Worm (Caenorhabditis elegans) whole organism, late embryonic: ENCODE results near the gene gpa-7.

Experiments
- C08G9.2 ChIP-seq: sonication (generic microtip); optimal IDR thresholded peaks from 2 replicates; lab custom pipeline; 2016; ENCODE audit warnings: mild to moderate bottlenecking, missing genetic modification characterization, moderate library complexity, missing compliant biosample characterization
- F13H6.1 ChIP-seq: sonication (generic microtip); optimal IDR thresholded peaks from 2 replicates; lab custom pipeline; 2016; ENCODE audit warnings: missing genetic modification characterization, missing compliant biosample characterization
- K09A11.1 ChIP-seq: sonication (generic microtip); optimal IDR thresholded peaks from 2 replicates; lab custom pipeline; 2017; ENCODE audit warnings: antibody characterized with exemption, mild to moderate bottlenecking, missing genetic modification characterization, missing compliant biosample characterization; ENCODE audit not compliant: insufficient read depth
- T23F11.4 ChIP-seq: fragments of 200-800 bp; sonication (Bioruptor generic); optimal IDR thresholded peaks from 2 replicates; lab custom pipeline; 2018; ENCODE audit warnings: mild to moderate bottlenecking, missing genetic modification characterization, missing compliant biosample characterization
- Y22D7AL.16 ChIP-seq: sonication (generic microtip); optimal IDR thresholded peaks from 2 replicates; lab custom pipeline; 2016; ENCODE audit warnings: missing genetic modification characterization, missing compliant biosample characterization
- ama-1 ChIP-seq: fragments of 150-350 bp; optimal IDR thresholded peaks from 2 replicates; lab custom pipeline; 2014
- ceh-14 ChIP-seq: sonication (generic microtip); optimal IDR thresholded peaks from 2 replicates; lab custom pipeline; 2016; ENCODE audit warnings: missing genotype, missing genetic modification characterization, missing compliant biosample characterization
- ceh-18 ChIP-seq: sonication (generic microtip); optimal IDR thresholded peaks from 2 replicates; lab custom pipeline; 2016; ENCODE audit warnings: missing genetic modification characterization, missing compliant biosample characterization
- ceh-24 ChIP-seq: sonication (generic microtip); optimal IDR thresholded peaks from 2 replicates; lab custom pipeline; 2016; ENCODE audit warnings: mild to moderate bottlenecking, missing genetic modification characterization, missing compliant biosample characterization
- ceh-31 ChIP-seq: sonication (generic microtip); optimal IDR thresholded peaks from 2 replicates; lab custom pipeline; 2016; ENCODE audit warnings: missing genetic modification characterization, missing compliant biosample characterization
- ceh-6 ChIP-seq: fragments of 200-800 bp; sonication (Bioruptor generic); optimal IDR thresholded peaks from 2 replicates; lab custom pipeline; 2018; ENCODE audit warnings: mild to moderate bottlenecking, missing genetic modification characterization, missing compliant biosample characterization
- che-1 ChIP-seq: sonication (generic microtip); optimal IDR thresholded peaks from 2 replicates; lab custom pipeline; 2016; ENCODE audit warnings: mild to moderate bottlenecking, missing genetic modification characterization, missing compliant biosample characterization
- dmd-4 ChIP-seq: sonication (generic microtip); optimal IDR thresholded peaks from 2 replicates; lab custom pipeline; 2016; ENCODE audit warnings: borderline replicate concordance, missing genetic modification characterization, missing compliant biosample characterization
- ets-4 ChIP-seq: sonication (generic microtip); optimal IDR thresholded peaks from 2 replicates; lab custom pipeline; 2016; ENCODE audit warnings: missing genetic modification characterization, missing compliant biosample characterization
- eyg-1 ChIP-seq: sonication (generic microtip); optimal IDR thresholded peaks from 2 replicates; lab custom pipeline; 2016; ENCODE audit warnings: missing genotype, missing genetic modification characterization, missing compliant biosample characterization
- fax-1 ChIP-seq: sonication (generic microtip); optimal IDR thresholded peaks from 2 replicates; lab custom pipeline; 2016; ENCODE audit warnings: missing genotype, missing genetic modification characterization, missing compliant biosample characterization
- fkh-10 ChIP-seq: fragments of 150-350 bp; optimal IDR thresholded peaks from 2 replicates; lab custom pipeline; 2014; ENCODE audit warnings: missing biosample characterization, missing genetic modification reagents, missing genetic modification characterization
- fkh-6 ChIP-seq: sonication (generic microtip); optimal IDR thresholded peaks from 2 replicates; lab custom pipeline; 2016; ENCODE audit warnings: missing genetic modification characterization, missing compliant biosample characterization
- gmeb-2 ChIP-seq: sonication (generic microtip); optimal IDR thresholded peaks from 2 replicates; lab custom pipeline; 2016; ENCODE audit warnings: missing genetic modification characterization, inconsistent platforms, missing compliant biosample characterization
- hlh-8 ChIP-seq: sonication (generic microtip); optimal IDR thresholded peaks from 2 replicates; lab custom pipeline; 2016; ENCODE audit warnings: missing genotype, missing genetic modification characterization, missing compliant biosample characterization
- lim-6 ChIP-seq: sonication (generic microtip); optimal IDR thresholded peaks from 2 replicates; lab custom pipeline; 2016; ENCODE audit warnings: missing genetic modification characterization, missing compliant biosample characterization
- madf-2 ChIP-seq: sonication (generic microtip); optimal IDR thresholded peaks from 2 replicates; lab custom pipeline; 2017; ENCODE audit warnings: missing genetic modification characterization, missing compliant biosample characterization
- mec-3 ChIP-seq: sonication (generic microtip); optimal IDR thresholded peaks from 2 replicates; lab custom pipeline; 2016; ENCODE audit warnings: borderline replicate concordance, missing genetic modification characterization, missing compliant biosample characterization
- nfya-1 ChIP-seq: sonication (generic microtip); optimal IDR thresholded peaks from 2 replicates; lab custom pipeline; 2017; ENCODE audit warnings: missing genetic modification characterization, mild to moderate bottlenecking, missing compliant biosample characterization, antibody characterized with exemption, moderate library complexity
- nhr-11 ChIP-seq: fragments of 150-350 bp; optimal IDR thresholded peaks from 2 replicates; lab custom pipeline; 2014; ENCODE audit warnings: missing biosample characterization, missing genetic modification characterization
- nhr-232 ChIP-seq: sonication (generic microtip); optimal IDR thresholded peaks from 2 replicates; lab custom pipeline; 2016; ENCODE audit warnings: missing genetic modification characterization, missing compliant biosample characterization
- odd-2 ChIP-seq: sonication (generic microtip); optimal IDR thresholded peaks from 2 replicates; lab custom pipeline; 2017; ENCODE audit warnings: antibody characterized with exemption, mild to moderate bottlenecking, missing genetic modification characterization, missing compliant biosample characterization
- pha-2 ChIP-seq: sonication (generic microtip); optimal IDR thresholded peaks from 2 replicates; lab custom pipeline; 2017; ENCODE audit warnings: mild to moderate bottlenecking, missing genetic modification characterization, missing compliant biosample characterization
- pqm-1 ChIP-seq: sonication (generic microtip); optimal IDR thresholded peaks from 2 replicates; lab custom pipeline; 2016; ENCODE audit warnings: missing genetic modification characterization, missing compliant biosample characterization
- ref-2 ChIP-seq: sonication (generic microtip); optimal IDR thresholded peaks from 2 replicates; lab custom pipeline; 2016; ENCODE audit warnings: missing genetic modification characterization, missing compliant biosample characterization
- sox-4 ChIP-seq: sonication (generic microtip); optimal IDR thresholded peaks from 2 replicates; lab custom pipeline; 2017; ENCODE audit warnings: mild to moderate bottlenecking, missing genetic modification characterization, inconsistent platforms, missing compliant biosample characterization
- tbx-7 ChIP-seq: sonication (generic microtip); optimal IDR thresholded peaks from 2 replicates; lab custom pipeline; 2016; ENCODE audit warnings: missing genotype, missing genetic modification characterization, missing compliant biosample characterization
- ttx-3 ChIP-seq: sonication (generic microtip); optimal IDR thresholded peaks from 2 replicates; lab custom pipeline; 2016; ENCODE audit warnings: missing genetic modification reagents, missing genetic modification characterization, missing compliant biosample characterization
- unc-3 ChIP-seq, 2 experiments: fragments of 200-800 bp in 1 of 2; sonication (Bioruptor generic) in 1 of 2; sonication (generic microtip) in 1 of 2; conservative IDR thresholded peaks in 1 of 2; optimal IDR thresholded peaks in 1 of 2; 2 replicates each; pipeline versions ENCODE4 v1.3.6 to Lab custom; 2016 to 2022; ENCODE audit warnings: missing compliant biosample characterization in 2 of 2, missing genetic modification characterization in 2 of 2, missing genetic modification reagents in 1 of 2
- unc-42 ChIP-seq: sonication (generic microtip); optimal IDR thresholded peaks from 2 replicates; lab custom pipeline; 2016; ENCODE audit warnings: missing genotype, missing genetic modification characterization, missing compliant biosample characterization
- unc-55 ChIP-seq: sonication (generic microtip); optimal IDR thresholded peaks from 2 replicates; lab custom pipeline; 2017; ENCODE audit warnings: missing biosample characterization, missing genetic modification reagents, missing genetic modification characterization
- unc-86 ChIP-seq: sonication (generic microtip); optimal IDR thresholded peaks from 2 replicates; lab custom pipeline; 2016; ENCODE audit warnings: missing genetic modification characterization, missing compliant biosample characterization

Gene gpa-7

ce11 chrIV:10413828-10414227 is 10.0 kb downstream of the gpa-7 start, which contains the start of gene R10H10.7:
TSS of gene R10H10.7 (minus strand) at chrIV:10413928.
- TF ChIP-seq nhr-232 (tag; lab: Kevin White, UChicago) (no peak), fax-1 (tag; lab: Kevin White, UChicago) (no peak), ama-1 (lab: Kevin White, UChicago) (no peak), ceh-18 (no peak), ttx-3 (tag; lab: Kevin White, UChicago) (no peak), pha-2 (tag; lab: Kevin White, UChicago) (no peak), gmeb-2 (tag; lab: Kevin White, UChicago) (no peak), hlh-8 (tag; lab: Kevin White, UChicago) (no peak), K09A11.1 (tag; lab: Kevin White, UChicago) (no peak), ceh-31 (tag; lab: Kevin White, UChicago) (no peak), sox-4 (tag; lab: Kevin White, UChicago) (no peak), nhr-11 (tag; lab: Kevin White, UChicago) (no peak), unc-86 (tag; lab: Kevin White, UChicago) (no peak), fkh-6 (no peak), tbx-7 (tag; lab: Kevin White, UChicago) (no peak), odd-2 (tag; lab: Kevin White, UChicago) (no peak), madf-2 (no peak), C08G9.2 (tag; lab: Kevin White, UChicago) (no peak)

DNA sequence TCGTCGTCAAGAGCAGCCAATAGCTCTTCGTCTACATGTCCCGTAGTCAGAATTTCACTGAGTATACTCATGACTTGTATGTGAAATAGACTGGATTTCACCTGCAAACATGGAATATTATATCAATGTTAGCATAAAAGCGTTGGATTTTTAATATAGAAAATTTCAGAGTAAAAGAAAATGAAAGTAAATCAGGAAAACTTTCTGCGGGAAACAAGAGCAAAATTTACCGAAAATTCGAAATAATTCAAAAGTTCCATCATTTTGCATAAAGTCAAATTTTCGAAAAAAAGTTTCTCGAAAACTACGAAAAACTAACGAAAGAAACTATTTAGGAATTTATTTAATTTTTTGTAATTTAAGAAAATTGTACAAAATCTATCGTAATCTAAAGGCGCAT is 14.0 kb downstream of the gpa-7 start, which contains the start of gene F13B12.6:
Gene F13B12.6 (minus strand): TSS at position 101 of the 400 bp plus-strand sequence.
- TF ChIP-seq nfya-1 (tag; lab: Kevin White, UChicago) (no peak), mec-3 (tag; lab: Kevin White, UChicago) (no peak), ceh-24 (tag; lab: Kevin White, UChicago) (no peak), lim-6 (tag; lab: Kevin White, UChicago) (no peak), unc-42 (tag; lab: Kevin White, UChicago) (no peak), gmeb-2 (tag; lab: Kevin White, UChicago) (no peak), unc-55 (GFP tag; lab: Kevin White, UChicago) (no peak), eyg-1 (tag; lab: Kevin White, UChicago) (no peak)

- TF ChIP-seq unc-55 (GFP tag; lab: Kevin White, UChicago) (peak; percentile 84), pqm-1 (tag; lab: Kevin White, UChicago) (no peak)
- TF ChIP-seq, all 69 proteins: peak for 1
Observed at ce11 chrIV:10419896-10420295, 16.1 kb downstream of the gpa-7 start.

DNA sequence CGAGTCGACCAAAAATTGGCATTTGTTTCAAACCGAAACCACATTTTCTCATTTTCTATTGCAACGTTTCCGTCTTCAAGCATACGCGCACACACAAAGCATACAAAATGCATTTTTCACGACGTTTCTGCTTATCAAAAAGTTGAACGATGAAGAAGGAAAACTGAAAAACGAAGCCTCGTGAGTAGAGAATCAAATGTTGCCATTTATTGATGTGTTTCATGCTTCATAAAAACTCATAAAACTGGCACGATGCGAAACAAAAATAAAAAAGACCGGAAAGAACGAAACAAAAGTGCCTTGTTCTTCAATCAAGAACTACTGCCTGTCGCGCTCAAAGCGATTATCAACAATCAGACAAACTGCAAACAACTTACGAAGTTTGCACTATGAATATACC is 16.6 kb downstream of the gpa-7 start:
- no peak for TF ChIP-seq T23F11.4 (GFP tag; lab: Kevin White, UChicago)
- TF ChIP-seq ref-2 (tag; lab: Kevin White, UChicago) = no peak
- TF ChIP-seq unc-3 (GFP tag; conservative IDR thresholded peaks at IDR 0.05; lab: Robert Waterston, UW) = no peak
- no peak for TF ChIP-seq unc-3 (tag; optimal IDR thresholded peaks at IDR 0.05; lab: Kevin White, UChicago)
- no peak for TF ChIP-seq fkh-6
- TF ChIP-seq pqm-1 (tag; lab: Kevin White, UChicago) = no peak
- no peak for TF ChIP-seq F13H6.1 (tag; lab: Kevin White, UChicago)
- TF ChIP-seq ceh-6 = no peak
- TF ChIP-seq dmd-4 (tag; lab: Kevin White, UChicago) = no peak
- no peak for TF ChIP-seq Y22D7AL.16 (tag; lab: Kevin White, UChicago)
- no peak for TF ChIP-seq ttx-3 (tag; lab: Kevin White, UChicago)
- TF ChIP-seq ets-4 = no peak
- no peak for TF ChIP-seq ceh-14
- TF ChIP-seq fkh-10 (GFP tag; lab: Kevin White, UChicago) = no peak
- TF ChIP-seq madf-2 = no peak
- TF ChIP-seq sox-4 (tag; lab: Kevin White, UChicago) = no peak
- no peak for TF ChIP-seq che-1 (tag; lab: Kevin White, UChicago)
